Fruit fly (Drosophila melanogaster): ENCODE results near the gene VhaAC39-2.

VhaAC39-2 gene

DNA sequence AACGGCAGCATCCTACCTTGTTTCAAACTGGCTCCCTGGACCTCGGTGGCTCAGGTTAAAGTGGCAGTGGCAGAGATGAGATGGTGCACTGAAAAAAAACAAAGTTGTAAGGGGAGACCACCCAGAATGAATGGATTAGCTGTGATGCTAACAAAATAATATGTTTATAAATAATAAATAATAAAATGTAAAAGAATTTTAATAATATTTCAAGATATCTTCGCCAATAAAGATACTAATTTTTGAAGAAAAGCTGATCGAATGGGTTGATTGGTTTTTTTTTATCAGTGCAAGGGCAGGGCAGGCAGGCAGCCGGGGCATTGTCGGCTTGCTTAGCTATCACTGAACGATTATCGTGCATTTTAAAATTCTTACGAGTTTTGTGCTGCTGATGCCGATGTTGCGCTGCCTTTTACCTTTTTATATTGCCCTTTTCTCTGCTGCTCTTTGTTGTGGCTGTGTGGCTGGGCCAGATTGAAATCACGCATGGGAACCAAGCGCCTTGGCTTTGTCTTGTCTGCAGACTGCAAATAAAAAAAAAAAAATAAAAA, 10.0 kb downstream of the VhaAC39-2 start (continued):
- TF ChIP-seq Bgb (GFP tag; IDR thresholded peaks at IDR 0.05; ENCODE audit: partially characterized antibody): no peak
- TF ChIP-seq tap (tag; optimal IDR thresholded peaks at IDR 0.05): no peak
- no peak for TF ChIP-seq amos (GFP tag; IDR thresholded peaks at IDR 0.05; ENCODE audit: partially characterized antibody)
- peak; percentile 34; the same call in 1 of the 3 replicates for TF ChIP-seq croc (GFP tag; conservative IDR thresholded peaks at IDR 0.05)
- no peak for TF ChIP-seq twi (tag; optimal IDR thresholded peaks at IDR 0.05)
- peak; percentile 65 for TF ChIP-seq CG17328 (GFP tag; IDR thresholded peaks at IDR 0.05)
- TF ChIP-seq Asciz (GFP tag; optimal IDR thresholded peaks at IDR 0.05): no peak
- TF ChIP-seq vnd (GFP tag; IDR thresholded peaks at IDR 0.05; ENCODE audit: partially characterized antibody): no peak
- TF ChIP-seq D19B (GFP tag; optimal IDR thresholded peaks at IDR 0.05): no peak
- no peak for TF ChIP-seq stwl (tag; optimal IDR thresholded peaks at IDR 0.05)
- peak; percentile 85 for TF ChIP-seq dmrt11E (tag; optimal IDR thresholded peaks at IDR 0.05)
- no peak for TF ChIP-seq jing (GFP tag; optimal IDR thresholded peaks at IDR 0.05)
- no peak for TF ChIP-seq mam (GFP tag; optimal IDR thresholded peaks at IDR 0.05)
- TF ChIP-seq CG33557 (GFP tag; optimal IDR thresholded peaks at IDR 0.05): peak; percentile 62
- no peak for TF ChIP-seq en (GFP tag; optimal IDR thresholded peaks at IDR 0.05)
- no peak for TF ChIP-seq emc (GFP tag; optimal IDR thresholded peaks at IDR 0.05)
- no peak for TF ChIP-seq esg (GFP tag; conservative IDR thresholded peaks at IDR 0.05)
- no peak for TF ChIP-seq CG9437 (GFP tag; optimal IDR thresholded peaks at IDR 0.05)
- no peak for TF ChIP-seq CG11723 (GFP tag; optimal IDR thresholded peaks at IDR 0.05)
- no peak for TF ChIP-seq CG8478 (optimal IDR thresholded peaks at IDR 0.05)
- TF ChIP-seq Trl (optimal IDR thresholded peaks at IDR 0.05): no peak
- no peak for TF ChIP-seq Trl (GFP tag; optimal IDR thresholded peaks at IDR 0.05)
- TF ChIP-seq CG5953 (GFP tag; IDR thresholded peaks at IDR 0.05): no peak
- no peak for TF ChIP-seq Taf1 (GFP tag; IDR thresholded peaks at IDR 0.05)
- TF ChIP-seq CG6683 (GFP tag; optimal IDR thresholded peaks at IDR 0.05): no peak
- no peak for TF ChIP-seq CG13296 (GFP tag; optimal IDR thresholded peaks at IDR 0.05)
- no peak for TF ChIP-seq CG34376 (GFP tag; optimal IDR thresholded peaks at IDR 0.05)
- TF ChIP-seq ab (GFP tag; optimal IDR thresholded peaks at IDR 0.05): no peak
- no peak for TF ChIP-seq Nf-YC (tag; optimal IDR thresholded peaks at IDR 0.05)
- 0 out of 2 replicates have a peak, but pooled peaks have one; percentile 4 for TF ChIP-seq CG32772 (GFP tag; IDR thresholded peaks at IDR 0.05)
- TF ChIP-seq CG13424 (tag; optimal IDR thresholded peaks at IDR 0.05): peak; percentile 26
- TF ChIP-seq CG14667 (GFP tag; IDR thresholded peaks at IDR 0.05): no peak
- TF ChIP-seq lov (optimal IDR thresholded peaks at IDR 0.05): no peak
- TF ChIP-seq lov (GFP tag; IDR thresholded peaks at IDR 0.05): no peak
- TF ChIP-seq CG13775 (GFP tag; optimal IDR thresholded peaks at IDR 0.05): peak; percentile 29
- TF ChIP-seq HLHmδ (GFP tag; optimal IDR thresholded peaks at IDR 0.05): no peak
- no peak for TF ChIP-seq HLH54F (GFP tag; optimal IDR thresholded peaks at IDR 0.05)
- no peak for TF ChIP-seq CG4854 (GFP tag; optimal IDR thresholded peaks at IDR 0.05)
- no peak for TF ChIP-seq CG11093 (GFP tag; IDR thresholded peaks at IDR 0.05)
- peak; percentile 69 for TF ChIP-seq CG17829 (tag; optimal IDR thresholded peaks at IDR 0.05)
- TF ChIP-seq CG15011 (GFP tag; optimal IDR thresholded peaks at IDR 0.05): no peak
- no peak for TF ChIP-seq run (tag; optimal IDR thresholded peaks at IDR 0.05)
- no peak for TF ChIP-seq Optix (GFP tag; IDR thresholded peaks at IDR 0.05)
- no peak for TF ChIP-seq pita (GFP tag; optimal IDR thresholded peaks at IDR 0.05)
- no peak for TF ChIP-seq NfI (GFP tag; optimal IDR thresholded peaks at IDR 0.05)
- TF ChIP-seq Kr (GFP tag; optimal IDR thresholded peaks at IDR 0.05): no peak
- TF ChIP-seq CG17359 (tag; optimal IDR thresholded peaks at IDR 0.05): peak; percentile 8
- no peak for TF ChIP-seq bigmax (GFP tag; optimal IDR thresholded peaks at IDR 0.05)
- TF ChIP-seq CG4328 (GFP tag; optimal IDR thresholded peaks at IDR 0.05): no peak
- TF ChIP-seq CG7987 (GFP tag; optimal IDR thresholded peaks at IDR 0.05): no peak
- no peak for TF ChIP-seq CG17612 (GFP tag; IDR thresholded peaks at IDR 0.05)
- peak; percentile 40 for TF ChIP-seq CG2875 (GFP tag; optimal IDR thresholded peaks at IDR 0.05)

Data from whole organism, embryonic.